Fruit fly (Drosophila melanogaster): ENCODE results near the gene DNAlig4.

Gene DNAlig4

dm6 chrX:13636810-13637209 lies 30.8 kb downstream of the DNAlig4 start:
- no peak for TF ChIP-seq CG8119 (GFP tag; IDR thresholded peaks at IDR 0.05)
- TF ChIP-seq CG8319 (GFP tag; optimal IDR thresholded peaks at IDR 0.05) = no peak
- no peak for TF ChIP-seq fd59A (GFP tag; optimal IDR thresholded peaks at IDR 0.05)

DNA sequence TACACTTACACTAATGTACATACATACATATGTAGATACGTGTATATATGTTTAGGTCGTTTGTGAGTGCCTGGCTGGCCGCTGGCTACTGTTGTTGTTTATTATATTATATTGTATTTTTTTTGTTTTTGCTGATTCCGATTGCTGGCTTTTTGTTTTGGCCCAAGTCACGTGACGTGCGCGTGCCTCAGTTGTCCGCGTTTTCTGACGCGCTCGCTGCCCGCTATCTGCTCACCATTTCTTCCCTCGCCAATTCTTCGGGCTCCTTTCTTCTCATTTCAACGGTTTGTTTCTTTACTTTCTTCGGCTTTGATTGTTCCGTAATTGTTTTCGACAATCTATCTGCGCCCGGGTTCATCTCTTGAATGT lies 32.6 kb downstream of the DNAlig4 start:
- TF ChIP-seq CG34406 (GFP tag; optimal IDR thresholded peaks at IDR 0.05) (no peak), svp (GFP tag) (peak; percentile 58)

DNA sequence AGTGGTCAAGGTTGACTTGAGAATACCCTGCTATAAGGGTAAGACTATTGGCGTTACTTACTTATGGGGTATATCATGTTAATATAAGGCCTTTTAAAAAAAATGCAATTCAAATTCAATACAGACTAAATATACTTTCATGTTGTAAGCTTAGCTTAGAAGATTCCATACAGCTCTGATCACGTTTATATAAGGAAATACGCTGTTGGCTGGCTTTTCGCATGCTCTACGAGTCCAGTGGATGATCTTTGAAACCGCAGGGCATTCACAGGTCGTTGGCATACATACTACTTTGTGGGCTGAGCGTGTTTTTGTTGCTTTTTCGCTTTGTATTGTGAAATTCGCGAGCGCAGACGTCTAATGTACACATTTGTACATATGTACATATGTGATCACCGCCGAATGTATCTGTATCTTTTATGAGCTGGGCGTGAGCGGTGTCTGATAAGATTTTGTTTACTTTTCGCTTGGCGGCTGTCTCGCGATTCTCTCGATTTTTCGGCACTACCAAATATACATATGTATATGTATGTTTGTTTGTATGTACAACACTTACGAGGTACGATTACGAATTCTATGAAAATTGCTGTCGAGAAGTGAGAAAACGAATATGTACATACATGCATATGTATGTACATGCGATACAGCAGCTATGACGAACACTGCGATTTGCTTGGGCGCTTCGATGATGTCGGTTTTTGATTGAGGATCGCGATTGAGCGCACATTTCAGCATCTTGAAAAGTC lies 33.2 kb downstream of the DNAlig4 start:
- TF ChIP-seq Sox14 (GFP tag; optimal IDR thresholded peaks at IDR 0.05) (peak; percentile 38), pdm3 (GFP tag; optimal IDR thresholded peaks at IDR 0.05) (peak; percentile 46), fkh (GFP tag; optimal IDR thresholded peaks at IDR 0.05) (peak; percentile 92), CG4318 (GFP tag; optimal IDR thresholded peaks at IDR 0.05) (no peak), cyc (GFP tag; optimal IDR thresholded peaks at IDR 0.05) (peak; percentile 46), Eip75B (GFP tag; optimal IDR thresholded peaks at IDR 0.05) (peak; percentile 47), Hr39 (GFP tag; optimal IDR thresholded peaks at IDR 0.05) (peak; percentile 52), CG6854 (GFP tag; optimal IDR thresholded peaks at IDR 0.05) (peak; percentile 17), Eip78C (GFP tag) (peak; percentile 71), CG10669 (GFP tag; optimal IDR thresholded peaks at IDR 0.05) (no peak), lz (GFP tag; optimal IDR thresholded peaks at IDR 0.05) (peak; percentile 39), achi (GFP tag; optimal IDR thresholded peaks at IDR 0.05) (peak; percentile 35), Eip93F (GFP tag; optimal IDR thresholded peaks at IDR 0.05) (no peak), OdsH (GFP tag; optimal IDR thresholded peaks at IDR 0.05) (peak; percentile 37), CG8319 (GFP tag; optimal IDR thresholded peaks at IDR 0.05) (no peak), CG32006 (GFP tag; optimal IDR thresholded peaks at IDR 0.05) (peak; percentile 50), CG31627 (GFP tag; optimal IDR thresholded peaks at IDR 0.05) (peak; percentile 51), eg (GFP tag; IDR thresholded peaks at IDR 0.05) (no peak), CG7368 (GFP tag; optimal IDR thresholded peaks at IDR 0.05) (no peak), salr (GFP tag; optimal IDR thresholded peaks at IDR 0.05) (peak in 1 of 2 experiments; percentile 33), Blimp-1 (GFP tag; optimal IDR thresholded peaks at IDR 0.05) (peak; percentile 4), CG3919 (GFP tag; optimal IDR thresholded peaks at IDR 0.05) (peak; percentile 8), CG8632 (GFP tag; optimal IDR thresholded peaks at IDR 0.05) (peak; percentile 19), topi (GFP tag; optimal IDR thresholded peaks at IDR 0.05) (peak; percentile 55), vri (GFP tag; optimal IDR thresholded peaks at IDR 0.05) (peak; percentile 63), CG6792 (GFP tag; optimal IDR thresholded peaks at IDR 0.05) (peak; percentile 21), CG15336 (GFP tag; IDR thresholded peaks at IDR 0.05) (no peak; the same call in 1 of the 2 replicates), CG34406 (GFP tag; optimal IDR thresholded peaks at IDR 0.05) (peak; percentile 8), dsx (GFP tag; optimal IDR thresholded peaks at IDR 0.05; ENCODE audit: poor library complexity, severe bottlenecking) (peak; percentile 17), esn (GFP tag; optimal IDR thresholded peaks at IDR 0.05) (peak; percentile 54), fd85E (GFP tag; optimal IDR thresholded peaks at IDR 0.05) (no peak), CG8119 (GFP tag; IDR thresholded peaks at IDR 0.05) (peak; percentile 35; the same call in 1 of the 3 replicates), Smox (GFP tag; optimal IDR thresholded peaks at IDR 0.05) (peak; percentile 24), CG1621 (tag; optimal IDR thresholded peaks at IDR 0.05) (no peak), CG16779 (tag; optimal IDR thresholded peaks at IDR 0.05) (no peak), Met (GFP tag; optimal IDR thresholded peaks at IDR 0.05) (peak; percentile 70), Ets21C (GFP tag; optimal IDR thresholded peaks at IDR 0.05) (peak; percentile 24), Sox102F (GFP tag; optimal IDR thresholded peaks at IDR 0.05) (peak; percentile 40), acj6 (GFP tag; optimal IDR thresholded peaks at IDR 0.05) (peak; percentile 14), Sox15 (GFP tag; optimal IDR thresholded peaks at IDR 0.05) (peak; percentile 16), dac (GFP tag; optimal IDR thresholded peaks at IDR 0.05) (no peak), Gug (GFP tag; IDR thresholded peaks at IDR 0.05) (no peak), svp (GFP tag) (peak; percentile 94), Hr4 (GFP tag; optimal IDR thresholded peaks at IDR 0.05) (peak; percentile 52)
